Fruit fly (Drosophila melanogaster): ENCODE measurements around the gene p.

The p gene

DNA sequence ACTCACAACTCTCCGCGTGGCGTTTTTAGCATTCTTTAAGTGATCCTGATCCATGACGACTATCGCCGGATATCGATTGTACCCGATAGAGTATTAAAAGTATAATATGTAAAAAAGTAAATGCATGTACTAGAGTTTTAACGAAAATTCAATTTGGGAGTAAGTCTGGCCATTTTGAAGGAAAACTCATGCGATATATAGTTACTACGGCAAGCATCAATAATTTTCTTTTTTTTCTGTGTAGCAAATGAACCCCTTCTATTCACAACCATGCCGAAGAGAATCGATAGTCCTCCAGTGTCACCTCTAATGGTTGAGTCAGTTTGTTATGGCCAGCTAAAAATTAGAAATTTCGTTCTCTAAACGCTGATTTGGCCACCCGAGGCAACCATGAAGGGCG is 17.8 kb downstream of the p start, which contains the start of the genes Sys1 and Dhod (continued):
- TF ChIP-seq CG34224 (GFP tag; IDR thresholded peaks at IDR 0.05; ENCODE audit: partially characterized antibody) (peak; percentile 94), CG8924 (tag; optimal IDR thresholded peaks at IDR 0.05) (peak; percentile 53), Atf3 (GFP tag; optimal IDR thresholded peaks at IDR 0.05) (peak; percentile 60), ftz-f1 (GFP tag; optimal IDR thresholded peaks at IDR 0.05) (no peak), fd3F (GFP tag; optimal IDR thresholded peaks at IDR 0.05) (peak; percentile 38), gsb-n (tag; optimal IDR thresholded peaks at IDR 0.05) (peak; percentile 52), so (GFP tag; IDR thresholded peaks at IDR 0.05) (peak; percentile 70; the same call in 2 of the 3 replicates), crp (GFP tag; optimal IDR thresholded peaks at IDR 0.05) (no peak), CG10321 (GFP tag; IDR thresholded peaks at IDR 0.05) (no peak), CG13424 (tag; optimal IDR thresholded peaks at IDR 0.05) (peak; percentile 67), CG6689 (GFP tag; IDR thresholded peaks at IDR 0.05) (peak; percentile 91), E2f2 (GFP tag; IDR thresholded peaks at IDR 0.05) (no peak; the same call in 1 of the 2 replicates), Ssrp (tag; optimal IDR thresholded peaks at IDR 0.05) (peak; percentile 8), Ptx1 (GFP tag; IDR thresholded peaks at IDR 0.05) (peak; percentile 71), Antp (GFP tag; optimal IDR thresholded peaks at IDR 0.05) (peak; percentile 75), MTF-1 (GFP tag; optimal IDR thresholded peaks at IDR 0.05; ENCODE audit: borderline replicate concordance) (no peak), sens-2 (GFP tag; IDR thresholded peaks at IDR 0.05) (peak; percentile 36; the same call in 1 of the 2 replicates), CG17186 (GFP tag; optimal IDR thresholded peaks at IDR 0.05) (peak; percentile 53), CG13287 (GFP tag; IDR thresholded peaks at IDR 0.05; ENCODE audit: partially characterized antibody) (peak; percentile 90), CG6175 (GFP tag; IDR thresholded peaks at IDR 0.05) (no peak), MBD-R2 (GFP tag; IDR thresholded peaks at IDR 0.05) (peak; percentile 85), CG7963 (GFP tag; IDR thresholded peaks at IDR 0.05; ENCODE audit: partially characterized antibody) (peak; percentile 46; the same call in 1 of the 3 replicates), Asciz (GFP tag; optimal IDR thresholded peaks at IDR 0.05) (no peak), mld (GFP tag; IDR thresholded peaks at IDR 0.05; ENCODE audit: partially characterized antibody) (0 out of 3 replicates have a peak, but pooled peaks have one; percentile 10), Gsc (GFP tag; IDR thresholded peaks at IDR 0.05) (no peak), CG17328 (GFP tag; IDR thresholded peaks at IDR 0.05) (peak; percentile 31; the same call in 1 of the 2 replicates), CG1233 (GFP tag; optimal IDR thresholded peaks at IDR 0.05) (peak; percentile 52), HmgD (GFP tag; optimal IDR thresholded peaks at IDR 0.05) (peak; percentile 12), HLH3B (GFP tag; IDR thresholded peaks at IDR 0.05) (peak; percentile 62), ttk (GFP tag; IDR thresholded peaks at IDR 0.05) (no peak), Blimp-1 (GFP tag; optimal IDR thresholded peaks at IDR 0.05) (peak; percentile 35), NfI (GFP tag; optimal IDR thresholded peaks at IDR 0.05) (peak; percentile 55), CrebB (tag; optimal IDR thresholded peaks at IDR 0.05) (no peak), eve (GFP tag; optimal IDR thresholded peaks at IDR 0.05) (no peak), CG3847 (GFP tag; IDR thresholded peaks at IDR 0.05) (peak; percentile 63), CG2120 (GFP tag; optimal IDR thresholded peaks at IDR 0.05) (peak; percentile 86), Ada2b (GFP tag; IDR thresholded peaks at IDR 0.05) (peak; percentile 68; the same call in 1 of the 2 replicates), jing (GFP tag; optimal IDR thresholded peaks at IDR 0.05) (no peak), Fer1 (GFP tag; optimal IDR thresholded peaks at IDR 0.05) (peak; percentile 65), CG2116 (GFP tag; optimal IDR thresholded peaks at IDR 0.05) (peak; percentile 81), ems (GFP tag; optimal IDR thresholded peaks at IDR 0.05) (peak; percentile 82), sug (tag; optimal IDR thresholded peaks at IDR 0.05) (peak; percentile 68), Hr3 (GFP tag; optimal IDR thresholded peaks at IDR 0.05) (peak; percentile 59), Hr39 (optimal IDR thresholded peaks at IDR 0.05) (no peak), ab (GFP tag; optimal IDR thresholded peaks at IDR 0.05) (peak; percentile 41), CG16813 (GFP tag; IDR thresholded peaks at IDR 0.05; ENCODE audit: partially characterized antibody) (peak; percentile 84), pb (GFP tag; optimal IDR thresholded peaks at IDR 0.05) (peak; percentile 25), CTCF (GFP tag; optimal IDR thresholded peaks at IDR 0.05) (peak; percentile 13), bsh (GFP tag; optimal IDR thresholded peaks at IDR 0.05) (peak in 1 of 2 experiments; percentile 53), ato (GFP tag; IDR thresholded peaks at IDR 0.05; ENCODE audit: partially characterized antibody) (no peak), CG7786 (GFP tag; optimal IDR thresholded peaks at IDR 0.05) (peak; percentile 77)

Measured in whole organism, embryonic.